Fruit fly (Drosophila melanogaster): ENCODE measurements around the gene CG8814.

dm6 chr2L:2903649-2904048 is 29.0 kb downstream of the CG8814 start:
- TF ChIP-seq Snoo (tag; optimal IDR thresholded peaks at IDR 0.05), result no peak
- TF ChIP-seq CG34367 (tag; optimal IDR thresholded peaks at IDR 0.05), result no peak
- no peak for TF ChIP-seq CG17806 (tag; optimal IDR thresholded peaks at IDR 0.05)
- no peak for TF ChIP-seq gl (tag; optimal IDR thresholded peaks at IDR 0.05)
- no peak for TF ChIP-seq EcR (GFP tag; optimal IDR thresholded peaks at IDR 0.05)
- no peak for TF ChIP-seq CG8159 (tag; optimal IDR thresholded peaks at IDR 0.05)
- TF ChIP-seq CG13204 (GFP tag; optimal IDR thresholded peaks at IDR 0.05), result no peak
- no peak for TF ChIP-seq CG10348 (GFP tag; IDR thresholded peaks at IDR 0.05)
- no peak for TF ChIP-seq CG12605 (GFP tag; IDR thresholded peaks at IDR 0.05)
- TF ChIP-seq rn (GFP tag; IDR thresholded peaks at IDR 0.05), result no peak
- TF ChIP-seq Pif1B (GFP tag; optimal IDR thresholded peaks at IDR 0.05), result no peak
- TF ChIP-seq Pif1A (GFP tag; optimal IDR thresholded peaks at IDR 0.05), result no peak
- no peak for TF ChIP-seq CG8301 (tag; optimal IDR thresholded peaks at IDR 0.05)
- TF ChIP-seq CG15710 (tag; optimal IDR thresholded peaks at IDR 0.05), result no peak
